Fruit fly (Drosophila melanogaster): Measurements from ENCODE around the gene Pgant5.
A peak's percentile ranks its signal among the peaks of the same experiment; 100 is the strongest.

Pgant5 gene

dm6 chr2L:5095350-5095962 lies 2.1 kb upstream of the Pgant5 start:
- TF ChIP-seq CG17801 (GFP tag; optimal IDR thresholded peaks at IDR 0.05; ENCODE audit: partially characterized antibody): peak; percentile 68

- no peak for TF ChIP-seq CG17801 (GFP tag; optimal IDR thresholded peaks at IDR 0.05; ENCODE audit: partially characterized antibody)
These were observed 469 bp upstream of the Pgant5 start, which contains the start of gene CG5828 for dm6 chr2L:5093772-5094350. CG5828 (plus strand) TSS chr2L:5093976.

- TF ChIP-seq CG17801 (GFP tag; optimal IDR thresholded peaks at IDR 0.05; ENCODE audit: partially characterized antibody): no peak
These were observed 798 bp downstream of the Pgant5 start for dm6 chr2L:5092597-5092991.

DNA sequence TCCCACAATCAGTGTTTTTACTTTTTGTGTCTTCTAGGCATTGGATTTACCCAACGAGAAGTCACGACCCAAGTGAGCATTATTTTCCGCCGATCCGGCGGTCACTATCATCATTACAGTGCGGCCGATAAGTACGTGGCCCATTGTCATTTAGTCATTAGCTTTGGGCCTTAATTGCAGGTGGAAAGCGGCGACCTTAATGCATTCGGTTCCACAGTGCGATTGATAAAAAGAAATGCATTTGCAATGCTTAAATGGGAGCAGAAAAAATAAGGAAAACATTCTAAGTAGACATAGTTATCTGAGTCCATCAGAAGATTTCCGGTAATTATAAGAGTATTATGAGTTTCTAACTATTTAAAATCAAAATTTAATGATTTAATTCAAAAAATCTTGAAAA lies 1.2 kb downstream of the Pgant5 start:
- TF ChIP-seq CG17801 (GFP tag; optimal IDR thresholded peaks at IDR 0.05; ENCODE audit: partially characterized antibody): no peak

- TF ChIP-seq CG17801 (GFP tag; optimal IDR thresholded peaks at IDR 0.05; ENCODE audit: partially characterized antibody): no peak
These were observed 3.0 kb downstream of the Pgant5 start for dm6 chr2L:5090352-5090751.

- peak; percentile 12 for TF ChIP-seq CG17801 (GFP tag; optimal IDR thresholded peaks at IDR 0.05; ENCODE audit: partially characterized antibody)
These were observed 3.8 kb downstream of the Pgant5 start for dm6 chr2L:5089642-5090041.

dm6 chr2L:5088649-5089270 lies 4.6 kb downstream of the Pgant5 start:
- no peak for TF ChIP-seq CG17801 (GFP tag; optimal IDR thresholded peaks at IDR 0.05; ENCODE audit: partially characterized antibody)

- TF ChIP-seq CG17801 (GFP tag; optimal IDR thresholded peaks at IDR 0.05; ENCODE audit: partially characterized antibody): peak; percentile 86
These were observed 6.4 kb downstream of the Pgant5 start for dm6 chr2L:5086905-5087522.

dm6 chr2L:5085561-5085960 lies 7.8 kb downstream of the Pgant5 start:
- TF ChIP-seq CG17801 (GFP tag; optimal IDR thresholded peaks at IDR 0.05; ENCODE audit: partially characterized antibody): peak; percentile 44

DNA sequence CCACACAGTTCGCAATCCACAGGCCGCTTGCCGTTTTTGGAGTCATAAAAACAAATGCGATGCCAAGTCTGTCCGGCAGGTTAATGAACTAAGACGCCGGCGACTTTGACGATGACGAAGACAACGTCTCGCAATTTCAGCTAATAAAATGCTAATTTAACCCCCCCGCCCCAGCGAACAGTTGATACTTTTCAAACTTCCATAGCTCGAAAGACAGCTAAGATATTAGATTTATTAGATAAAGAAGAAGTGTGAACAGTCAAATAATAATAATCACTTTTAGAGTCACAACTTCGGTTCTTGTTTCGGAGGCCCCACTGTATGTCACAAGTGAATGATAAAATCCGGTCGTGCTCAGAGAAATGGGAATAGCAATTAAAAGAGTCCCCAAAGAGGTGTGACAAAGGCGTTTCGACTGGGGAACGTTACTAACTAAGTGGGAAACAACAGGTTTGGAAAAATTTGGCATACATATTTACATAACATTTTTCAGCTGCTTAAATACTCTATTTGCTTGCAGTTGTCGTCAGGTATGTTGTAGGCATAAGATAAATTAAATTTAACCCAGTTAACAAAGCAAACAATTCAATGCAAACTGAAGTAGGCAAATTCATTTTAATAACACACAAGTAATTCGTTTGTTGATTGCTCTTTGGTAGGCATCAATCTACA lies 8.7 kb downstream of the Pgant5 start:
- no peak for TF ChIP-seq CG17801 (GFP tag; optimal IDR thresholded peaks at IDR 0.05; ENCODE audit: partially characterized antibody)

DNA sequence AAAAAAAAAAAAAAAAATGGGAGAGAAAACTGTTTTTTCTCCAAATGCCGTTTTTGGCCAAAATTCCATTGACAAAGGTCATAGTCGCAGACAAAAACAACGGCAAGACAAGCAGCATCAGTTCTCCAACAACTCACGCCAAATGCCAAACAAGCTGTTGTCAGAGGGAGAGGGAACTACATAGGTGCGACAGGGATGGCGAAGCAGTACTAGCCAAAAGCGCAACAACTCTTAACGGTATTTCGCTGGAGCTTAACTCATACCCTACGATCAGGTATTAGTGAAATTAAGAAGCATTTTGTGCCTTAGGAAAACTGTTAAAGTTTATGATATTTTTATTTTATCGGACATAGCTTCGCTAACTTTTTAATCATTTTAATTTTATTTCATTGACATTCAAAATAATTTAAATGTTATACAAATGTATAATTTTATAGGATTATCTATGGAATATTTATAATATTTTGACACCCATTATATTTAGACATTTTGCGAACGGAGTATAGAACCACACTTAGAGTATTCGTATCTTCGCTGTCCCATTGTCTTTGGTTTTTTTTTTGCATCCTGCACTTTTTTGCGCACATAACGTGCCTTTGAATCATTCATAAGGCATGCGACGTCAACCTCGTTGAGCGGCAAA lies 13.0 kb downstream of the Pgant5 start:
- no peak for TF ChIP-seq CG17801 (GFP tag; optimal IDR thresholded peaks at IDR 0.05; ENCODE audit: partially characterized antibody)

dm6 chr2L:5079200-5079599 lies 14.2 kb downstream of the Pgant5 start:
- TF ChIP-seq CG17801 (GFP tag; optimal IDR thresholded peaks at IDR 0.05; ENCODE audit: partially characterized antibody): no peak

dm6 chr2L:5072357-5072756 lies 21.0 kb downstream of the Pgant5 start:
- TF ChIP-seq CG17801 (GFP tag; optimal IDR thresholded peaks at IDR 0.05; ENCODE audit: partially characterized antibody): no peak

DNA sequence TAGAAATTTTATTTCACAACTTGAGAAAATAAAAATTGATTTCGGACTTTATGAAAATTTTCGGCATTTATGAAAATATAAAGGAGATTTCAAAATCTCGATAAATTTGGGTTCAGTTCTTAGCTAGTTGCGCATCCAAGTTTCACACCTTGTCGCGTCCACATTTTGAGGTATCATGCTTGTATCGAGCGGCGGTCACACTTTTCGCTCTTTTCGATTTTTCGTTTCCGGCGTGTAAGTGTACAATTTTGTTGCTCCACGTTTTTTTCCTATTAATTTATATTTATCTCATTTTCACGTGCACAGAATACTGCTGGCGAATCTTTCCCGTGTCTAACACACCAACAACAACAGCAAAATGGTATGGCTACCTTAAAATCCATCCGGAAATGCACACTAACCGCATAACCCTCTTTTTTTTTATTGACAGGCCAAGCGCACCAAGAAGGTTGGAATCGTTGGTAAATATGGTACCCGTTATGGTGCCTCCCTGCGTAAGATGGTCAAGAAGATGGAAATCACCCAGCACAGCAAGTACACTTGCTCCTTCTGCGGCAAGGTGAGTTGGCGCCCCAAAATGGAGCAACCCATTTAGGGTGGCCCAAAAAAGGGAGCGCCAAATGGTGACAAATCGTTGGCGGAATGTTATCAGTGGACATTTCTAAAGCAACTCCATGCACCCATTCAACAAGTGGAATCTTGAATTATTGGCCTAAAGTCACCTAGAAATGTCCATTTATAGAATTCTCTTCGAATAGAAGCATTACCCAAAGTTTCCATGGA lies 22.4 kb downstream of the Pgant5 start, which contains the start of gene RpL37A:
Gene RpL37A, plus strand, starts transcription at position 161 of the 783 bp plus-strand sequence.
- TF ChIP-seq CG17801 (GFP tag; optimal IDR thresholded peaks at IDR 0.05; ENCODE audit: partially characterized antibody): peak; percentile 80
